Worm (Caenorhabditis elegans) whole organism, L1 larva: ENCODE data around the gene Y48E1B.17.

ENCODE experiments used
- aly-2 ChIP-seq: fragments of 150-350 bp; optimal IDR thresholded peaks from 2 replicates; lab custom pipeline; 2014; ENCODE audit warnings: missing biosample characterization, missing genetic modification characterization
- ama-1 ChIP-seq: fragments of 150-350 bp; optimal IDR thresholded peaks from 2 replicates; lab custom pipeline; 2014
- blmp-1 ChIP-seq: fragments of 150-350 bp; optimal IDR thresholded peaks from 2 replicates; lab custom pipeline; 2014; ENCODE audit warnings: missing biosample characterization, missing genetic modification characterization
- fkh-10 ChIP-seq: sonication (generic microtip); optimal IDR thresholded peaks from 2 replicates; lab custom pipeline; 2017; ENCODE audit warnings: missing biosample characterization, missing genetic modification reagents, missing genetic modification characterization
- lin-39 ChIP-seq: fragments of 150-350 bp; optimal IDR thresholded peaks from 2 replicates; lab custom pipeline; 2014; ENCODE audit warnings: missing biosample characterization, missing genetic modification reagents, missing genetic modification characterization
- lsy-2 ChIP-seq, 2 experiments: fragments of 150-350 bp; optimal IDR thresholded peaks; 2 replicates each; lab custom pipeline; 2014; ENCODE audit warnings: missing biosample characterization in 2 of 2, missing genetic modification characterization in 2 of 2
- rnt-1 ChIP-seq: sonication (generic microtip); optimal IDR thresholded peaks from 2 replicates; lab custom pipeline; 2016; ENCODE audit warnings: mild to moderate bottlenecking, missing genetic modification characterization, moderate library complexity, missing compliant biosample characterization
- tbx-2 ChIP-seq: sonication (generic microtip); optimal IDR thresholded peaks from 2 replicates; lab custom pipeline; 2016; ENCODE audit warnings: missing genetic modification characterization, missing compliant biosample characterization

DNA sequence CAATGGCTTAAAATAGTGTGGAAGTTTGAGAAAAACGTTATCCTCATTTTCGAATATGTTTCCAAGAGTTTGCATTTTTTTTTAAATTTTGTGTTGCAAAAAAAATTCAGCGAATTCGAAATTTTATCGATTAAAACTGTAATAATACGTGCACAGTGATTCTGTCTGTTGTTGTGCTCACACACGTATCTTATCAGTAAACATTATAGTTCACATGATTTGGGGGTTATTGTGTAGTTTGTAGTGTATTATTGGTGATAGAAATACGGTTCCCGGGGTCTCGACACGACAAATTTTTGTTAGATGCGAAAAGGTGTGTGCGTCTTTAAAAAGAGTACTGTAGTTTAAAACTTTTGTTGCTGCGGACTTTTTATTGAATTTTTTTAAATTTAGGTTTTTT, 45.2 kb downstream of the Y48E1B.17 start, which contains the start of gene drr-1:
- no peak for TF ChIP-seq fkh-10
- no peak for TF ChIP-seq lin-39 (tag; lab: Kevin White, UChicago)
- TF ChIP-seq rnt-1 (tag; lab: Kevin White, UChicago) = no peak
- TF ChIP-seq tbx-2 (tag; lab: Kevin White, UChicago) = no peak
- TF ChIP-seq ama-1 (lab: Kevin White, UChicago) = no peak
- no peak for TF ChIP-seq blmp-1 (tag; lab: Kevin White, UChicago)
- TF ChIP-seq aly-2 (tag; lab: Kevin White, UChicago) = no peak
- TF ChIP-seq lsy-2 (tag; optimal IDR thresholded peaks at IDR 0.05; lab: Kevin White, UChicago) = no peak
